Worm (Caenorhabditis elegans) whole organism, young adult: ENCODE data around the gene daf-9.
A peak's percentile ranks its signal among the peaks of the same experiment; 100 is the strongest.

Source experiments
- B0261.1 ChIP-seq: sonication (generic microtip); optimal IDR thresholded peaks from 2 replicates; lab custom pipeline; 2016; ENCODE audit warnings: mild to moderate bottlenecking, missing genetic modification characterization, moderate library complexity, missing compliant biosample characterization
- F10E7.11 ChIP-seq: sonication (generic microtip); optimal IDR thresholded peaks from 2 replicates; lab custom pipeline; 2017; ENCODE audit warnings: mild to moderate bottlenecking, missing genetic modification characterization, moderate library complexity, missing compliant biosample characterization
- F37B4.10 ChIP-seq: fragments of 200-800 bp; sonication (Bioruptor generic); IDR thresholded peaks from 2 replicates; pipeline ENCODE4 v1.3.6; 2022; ENCODE audit warnings: missing genetic modification characterization, missing compliant biosample characterization
- F57A8.1 ChIP-seq: fragments of 200-800 bp; sonication (Bioruptor generic); optimal IDR thresholded peaks from 2 replicates; lab custom pipeline; 2018; ENCODE audit warnings: mild to moderate bottlenecking, missing genetic modification characterization, moderate library complexity, missing compliant biosample characterization
- F57C9.4 ChIP-seq: sonication (generic microtip); optimal IDR thresholded peaks from 2 replicates; lab custom pipeline; 2017; ENCODE audit warnings: mild to moderate bottlenecking, missing genetic modification characterization, missing compliant biosample characterization
- K11D2.4 ChIP-seq: fragments of 200-800 bp; sonication (Bioruptor generic); IDR thresholded peaks from 2 replicates; pipeline ENCODE4 v1.3.6; 2022; ENCODE audit warnings: missing genetic modification reagents, missing genetic modification characterization, missing compliant biosample characterization
- T07F8.4 ChIP-seq: sonication (generic microtip); optimal IDR thresholded peaks from 2 replicates; lab custom pipeline; 2016; ENCODE audit warnings: mild to moderate bottlenecking, missing genetic modification characterization, moderate library complexity, missing compliant biosample characterization
- T26A5.8 ChIP-seq: sonication (generic microtip); optimal IDR thresholded peaks from 2 replicates; lab custom pipeline; 2016; ENCODE audit warnings: missing genetic modification characterization, missing compliant biosample characterization
- Y53F4B.3 ChIP-seq: fragments of 200-800 bp; sonication (Bioruptor generic); IDR thresholded peaks from 2 replicates; pipeline ENCODE4 v1.3.6; 2022; ENCODE audit warnings: missing genetic modification reagents, missing genetic modification characterization, missing compliant biosample characterization
- ZK185.1 ChIP-seq: sonication (generic microtip); optimal IDR thresholded peaks from 2 replicates; lab custom pipeline; 2016; ENCODE audit warnings: mild to moderate bottlenecking, missing genetic modification characterization, missing compliant biosample characterization; ENCODE audit not compliant: poor library complexity, severe bottlenecking
- akir-1 ChIP-seq: fragments of 200-800 bp; sonication (Bioruptor generic); optimal IDR thresholded peaks from 2 replicates; lab custom pipeline; 2018; ENCODE audit warnings: mild to moderate bottlenecking, missing genetic modification characterization, moderate library complexity, missing compliant biosample characterization
- aptf-3 ChIP-seq: fragments of 200-800 bp; sonication (Bioruptor generic); IDR thresholded peaks from 2 replicates; pipeline ENCODE4 v1.3.6; 2022; ENCODE audit warnings: missing genetic modification characterization, missing compliant biosample characterization
- atf-7 ChIP-seq: sonication (generic microtip); optimal IDR thresholded peaks from 2 replicates; lab custom pipeline; 2017; ENCODE audit warnings: mild to moderate bottlenecking, missing genetic modification characterization, missing compliant biosample characterization
- attf-3 ChIP-seq: fragments of 200-800 bp; sonication (Bioruptor generic); conservative IDR thresholded peaks from 2 replicates; pipeline ENCODE4 v1.3.6; 2022; ENCODE audit warnings: missing genetic modification reagents, missing genetic modification characterization, missing compliant biosample characterization
- attf-5 ChIP-seq: fragments of 200-800 bp; sonication (Bioruptor generic); optimal IDR thresholded peaks from 2 replicates; lab custom pipeline; 2018; ENCODE audit warnings: mild to moderate bottlenecking, missing genetic modification characterization, missing compliant biosample characterization
- bed-1 ChIP-seq: fragments of 200-800 bp; sonication (Bioruptor generic); IDR thresholded peaks from 2 replicates; pipeline ENCODE4 v1.3.6; 2022; ENCODE audit warnings: missing genetic modification reagents, missing genetic modification characterization, missing compliant biosample characterization
- ceh-100 ChIP-seq: fragments of 200-800 bp; sonication (Bioruptor generic); IDR thresholded peaks from 2 replicates; pipeline ENCODE4 v1.3.6; 2022; ENCODE audit warnings: missing genetic modification reagents, missing genetic modification characterization, missing compliant biosample characterization
- ceh-27 ChIP-seq: fragments of 200-800 bp; sonication (Bioruptor generic); optimal IDR thresholded peaks from 2 replicates; lab custom pipeline; 2018; ENCODE audit warnings: mild to moderate bottlenecking, missing genetic modification characterization, moderate library complexity, missing compliant biosample characterization
- ceh-40 ChIP-seq: fragments of 200-800 bp; sonication (Bioruptor generic); IDR thresholded peaks from 2 replicates; pipeline ENCODE4 v1.3.6; 2022; ENCODE audit warnings: missing genetic modification characterization, missing compliant biosample characterization
- ceh-79 ChIP-seq: sonication (generic microtip); optimal IDR thresholded peaks from 2 replicates; lab custom pipeline; 2017; ENCODE audit warnings: mild to moderate bottlenecking, missing genetic modification characterization, missing compliant biosample characterization
- chd-7 ChIP-seq: sonication (generic microtip); optimal IDR thresholded peaks from 2 replicates; lab custom pipeline; 2016; ENCODE audit warnings: mild to moderate bottlenecking, missing genetic modification characterization, moderate library complexity, missing compliant biosample characterization
- die-1 ChIP-seq: sonication (generic microtip); optimal IDR thresholded peaks from 2 replicates; lab custom pipeline; 2016; ENCODE audit warnings: missing genotype, mild to moderate bottlenecking, missing genetic modification characterization, missing compliant biosample characterization
- dox-1 ChIP-seq: fragments of 200-800 bp; sonication (Bioruptor generic); IDR thresholded peaks from 2 replicates; pipeline ENCODE4 v1.3.6; 2022; ENCODE audit warnings: missing genetic modification reagents, missing genetic modification characterization, missing compliant biosample characterization
- hmg-1.2 ChIP-seq: fragments of 200-800 bp; sonication (Bioruptor generic); IDR thresholded peaks from 2 replicates; pipeline ENCODE4 v1.3.6; 2022; ENCODE audit warnings: missing genetic modification reagents, missing genetic modification characterization, missing compliant biosample characterization
- hsf-1 ChIP-seq: fragments of 200-800 bp; sonication (Bioruptor generic); IDR thresholded peaks from 2 replicates; pipeline ENCODE4 v1.3.6; 2022; ENCODE audit warnings: missing genetic modification reagents, missing genetic modification characterization, missing compliant biosample characterization
- let-526 ChIP-seq: fragments of 200-800 bp; sonication (Bioruptor generic); IDR thresholded peaks from 2 replicates; pipeline ENCODE4 v1.3.6; 2022; ENCODE audit warnings: missing genetic modification reagents, missing genetic modification characterization, missing compliant biosample characterization
- let-607 ChIP-seq, 2 experiments: fragments of 200-800 bp in 1 of 2; sonication (Bioruptor generic) in 1 of 2; sonication (generic microtip) in 1 of 2; optimal IDR thresholded peaks; 2 replicates each; lab custom pipeline; 2016 to 2018; ENCODE audit warnings: mild to moderate bottlenecking in 2 of 2, missing compliant biosample characterization in 2 of 2, missing genetic modification characterization in 2 of 2, moderate library complexity in 2 of 2, missing genotype in 1 of 2
- lin-26 ChIP-seq: fragments of 200-800 bp; sonication (Bioruptor generic); IDR thresholded peaks from 2 replicates; pipeline ENCODE4 v1.3.6; 2022; ENCODE audit warnings: missing genetic modification reagents, missing genetic modification characterization, missing compliant biosample characterization
- lin-35 ChIP-seq, 3 experiments: fragments of 150-350 bp in 2 of 3; sonication (generic microtip) in 1 of 3; optimal IDR thresholded peaks; 2 replicates each; lab custom pipeline; 2014 to 2018; ENCODE audit warnings: missing biosample characterization in 3 of 3, missing genetic modification characterization in 3 of 3, missing genetic modification reagents in 3 of 3
- lin-54 ChIP-seq: fragments of 200-800 bp; sonication (Bioruptor generic); optimal IDR thresholded peaks from 2 replicates; lab custom pipeline; 2018; ENCODE audit warnings: mild to moderate bottlenecking, missing genetic modification characterization, missing compliant biosample characterization
- lir-1 ChIP-seq: fragments of 200-800 bp; sonication (Bioruptor generic); conservative IDR thresholded peaks from 2 replicates; pipeline ENCODE4 v1.3.6; 2022; ENCODE audit warnings: missing genetic modification reagents, missing genetic modification characterization, missing compliant biosample characterization
- lsy-27 ChIP-seq: sonication (generic microtip); optimal IDR thresholded peaks from 2 replicates; lab custom pipeline; 2017; ENCODE audit warnings: missing genetic modification characterization, mild to moderate bottlenecking, missing compliant biosample characterization, antibody characterized with exemption, missing genotype, borderline replicate concordance; ENCODE audit not compliant: insufficient read depth
- mes-4 ChIP-seq: sonication (generic microtip); optimal IDR thresholded peaks from 2 replicates; lab custom pipeline; 2016; ENCODE audit warnings: missing genotype, missing genetic modification characterization, missing compliant biosample characterization
- mxl-1 ChIP-seq: sonication (generic microtip); optimal IDR thresholded peaks from 2 replicates; lab custom pipeline; 2016; ENCODE audit warnings: missing genetic modification characterization, missing compliant biosample characterization
- pbrm-1 ChIP-seq: fragments of 200-800 bp; sonication (Bioruptor generic); IDR thresholded peaks from 2 replicates; pipeline ENCODE4 v1.3.6; 2022; ENCODE audit warnings: missing genetic modification reagents, missing genetic modification characterization, missing compliant biosample characterization
- pha-4 ChIP-seq: fragments of 150-350 bp; sonication (generic microtip); optimal IDR thresholded peaks from 2 replicates; lab custom pipeline; 2014; ENCODE audit warnings: missing biosample characterization, missing genetic modification reagents, missing genetic modification characterization
- rcor-1 ChIP-seq: fragments of 200-800 bp; sonication (Bioruptor generic); IDR thresholded peaks from 2 replicates; pipeline ENCODE4 v1.3.6; 2022; ENCODE audit warnings: missing genetic modification reagents, missing genetic modification characterization, missing compliant biosample characterization
- sdz-38 ChIP-seq: sonication (generic microtip); optimal IDR thresholded peaks from 2 replicates; lab custom pipeline; 2016; ENCODE audit warnings: missing genotype, missing genetic modification characterization, missing compliant biosample characterization
- snpc-1.1 ChIP-seq: sonication (generic microtip); optimal IDR thresholded peaks from 2 replicates; lab custom pipeline; 2017; ENCODE audit warnings: missing genetic modification characterization, mild to moderate bottlenecking, missing compliant biosample characterization, antibody characterized with exemption, moderate library complexity, missing genotype, missing genetic modification reagents; ENCODE audit not compliant: insufficient read depth
- snpc-3.4 ChIP-seq: sonication (generic microtip); optimal IDR thresholded peaks from 2 replicates; lab custom pipeline; 2017; ENCODE audit warnings: missing genetic modification characterization, mild to moderate bottlenecking, missing compliant biosample characterization, antibody characterized with exemption, moderate library complexity, missing genotype, missing genetic modification reagents
- snpc-4 ChIP-seq, 5 experiments: fragments of 150-350 bp in 1 of 5; sonication (generic microtip) in 4 of 5; optimal IDR thresholded peaks; 2 replicates each; lab custom pipeline; 2014 to 2018; ENCODE audit warnings: missing genetic modification characterization in 5 of 5, missing biosample characterization in 3 of 5, antibody characterized with exemption in 2 of 5, mild to moderate bottlenecking in 2 of 5, missing compliant biosample characterization in 2 of 5, missing genotype in 2 of 5, moderate library complexity in 2 of 5, missing genetic modification reagents in 1 of 5
- zfh-2 ChIP-seq: fragments of 200-800 bp; sonication (Bioruptor generic); conservative IDR thresholded peaks from 2 replicates; pipeline ENCODE4 v1.3.6; 2022; ENCODE audit warnings: missing genetic modification reagents, missing genetic modification characterization, missing compliant biosample characterization
- ztf-25 ChIP-seq: fragments of 200-800 bp; sonication (Bioruptor generic); IDR thresholded peaks from 2 replicates; pipeline ENCODE4 v1.3.6; 2022; ENCODE audit warnings: missing genetic modification reagents, missing genetic modification characterization, missing compliant biosample characterization
- ztf-26 ChIP-seq: sonication (generic microtip); optimal IDR thresholded peaks from 2 replicates; lab custom pipeline; 2017; ENCODE audit warnings: missing genetic modification characterization, missing compliant biosample characterization

daf-9 gene

DNA sequence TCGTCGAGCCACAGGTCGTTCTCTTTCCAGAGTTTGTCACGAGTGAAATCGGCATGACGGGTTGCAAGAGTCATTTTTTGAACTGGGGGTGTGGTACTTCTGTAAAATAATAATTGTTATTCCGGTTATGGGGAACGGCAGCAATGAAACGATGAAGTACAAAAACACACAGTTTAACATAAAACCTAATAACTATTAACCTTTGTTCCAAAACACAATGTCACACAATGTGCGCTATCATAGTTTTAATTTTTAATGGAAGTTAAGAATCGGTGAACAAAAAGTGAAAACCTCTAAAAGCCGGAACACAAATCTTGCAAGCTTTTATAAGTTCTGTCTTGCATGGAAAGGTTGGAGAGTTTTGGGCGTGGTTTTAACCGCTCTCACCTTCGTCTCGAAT lies 38.7 kb downstream of the daf-9 start, which contains the start of gene hsp-43:
Gene hsp-43 (minus strand): TSS at position 101 of the 400 bp plus-strand sequence.
- TF ChIP-seq F10E7.11 (tag; lab: Kevin White, UChicago) (no peak), dox-1 (no peak), attf-3 (GFP tag; lab: Robert Waterston, UW) (no peak), F57C9.4 (tag; lab: Kevin White, UChicago) (no peak), pbrm-1 (GFP tag; lab: Robert Waterston, UW) (no peak), lir-1 (GFP tag; lab: Robert Waterston, UW) (no peak), let-607 (tag; optimal IDR thresholded peaks at IDR 0.05; lab: Kevin White, UChicago) (no peak), ceh-40 (GFP tag; lab: Robert Waterston, UW) (no peak), T26A5.8 (tag; lab: Kevin White, UChicago) (no peak), ceh-79 (tag; lab: Kevin White, UChicago) (no peak), ZK185.1 (tag; lab: Kevin White, UChicago) (no peak), F37B4.10 (GFP tag; lab: Robert Waterston, UW) (no peak), ceh-100 (GFP tag; lab: Robert Waterston, UW) (no peak), ztf-26 (tag; lab: Kevin White, UChicago) (no peak), lsy-27 (tag; lab: Kevin White, UChicago) (no peak)

DNA sequence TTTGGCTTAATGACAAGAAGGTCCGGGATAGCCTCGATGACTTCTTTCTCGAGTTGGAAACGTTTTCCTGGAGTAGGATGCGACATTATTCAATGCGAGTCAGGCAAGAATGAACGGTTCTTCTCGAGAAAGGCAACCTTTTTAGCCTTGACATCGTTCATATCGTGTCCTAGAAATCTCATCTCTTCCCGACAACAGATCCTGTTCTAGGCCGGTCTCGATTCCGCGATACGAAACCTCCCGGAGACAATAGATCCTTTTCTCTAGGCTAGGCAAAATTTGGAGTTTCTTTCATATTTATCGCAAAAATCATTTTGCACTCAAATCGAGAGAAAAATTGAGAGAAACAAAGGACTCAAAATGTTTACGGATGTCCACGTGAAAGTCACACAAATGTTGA lies 42.2 kb downstream of the daf-9 start, which contains the start of gene rml-3:
Gene rml-3 (minus strand): TSS at position 93 of the 400 bp plus-strand sequence.
- TF ChIP-seq akir-1 (GFP tag; lab: Kevin White, UChicago) (no peak), attf-5 (no peak), atf-7 (tag; lab: Kevin White, UChicago) (no peak), die-1 (tag; lab: Kevin White, UChicago) (no peak), mxl-1 (tag; lab: Kevin White, UChicago) (no peak), B0261.1 (tag; lab: Kevin White, UChicago) (no peak), chd-7 (tag; lab: Kevin White, UChicago) (no peak), ztf-25 (no peak), lin-54 (no peak), lin-35 (GFP tag; optimal IDR thresholded peaks at IDR 0.05; lab: Kevin White, UChicago) (no peak), bed-1 (GFP tag; lab: Robert Waterston, UW) (no peak)

DNA sequence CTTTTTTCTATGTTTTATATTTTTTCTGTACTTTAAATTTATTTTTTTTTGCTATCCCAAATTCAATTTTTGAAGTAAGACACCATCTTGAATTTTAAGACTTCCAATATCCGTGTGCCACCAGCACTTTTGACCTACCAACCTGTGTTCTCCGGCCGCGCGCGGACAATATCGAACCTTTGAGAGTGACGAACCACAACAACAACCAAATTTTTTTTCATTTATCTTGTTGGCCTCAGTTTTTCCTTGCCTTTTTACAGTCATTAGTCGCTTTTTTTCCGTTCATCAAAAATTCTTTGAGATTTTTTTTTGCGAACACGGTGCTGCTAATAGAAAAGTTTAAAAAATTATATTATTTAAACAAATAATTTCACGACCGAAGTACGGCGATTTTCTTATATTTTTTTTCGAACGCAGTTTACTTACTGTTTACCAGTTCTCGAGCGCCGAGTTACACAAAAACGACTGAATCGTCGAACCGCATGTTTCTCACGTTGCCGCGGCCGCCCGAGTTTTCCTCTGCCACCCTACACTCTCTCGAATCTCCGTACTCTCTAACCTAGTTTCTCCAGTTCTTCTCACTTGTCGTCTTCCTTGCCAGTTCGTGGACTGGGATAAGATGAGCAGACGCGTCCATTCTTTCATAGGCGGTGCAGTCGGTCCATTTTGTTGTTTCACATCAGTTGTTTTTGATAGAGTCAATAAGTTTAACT lies 43.4 kb downstream of the daf-9 start:
- no peak for TF ChIP-seq lin-26 (GFP tag; lab: Robert Waterston, UW)
- TF ChIP-seq pha-4 (tag; lab: Kevin White, UChicago) = no peak
- TF ChIP-seq B0261.1 (tag; lab: Kevin White, UChicago) = no peak
- no peak for TF ChIP-seq T07F8.4 (tag; lab: Kevin White, UChicago)
- no peak for TF ChIP-seq F57A8.1 (GFP tag; lab: Kevin White, UChicago)
- no peak for TF ChIP-seq let-526 (GFP tag; lab: Robert Waterston, UW)
- peak; percentile 77 for TF ChIP-seq zfh-2 (GFP tag; lab: Robert Waterston, UW)
- TF ChIP-seq sdz-38 (tag; lab: Kevin White, UChicago) = no peak
- peak; percentile 41; the same call in 1 of the 2 replicates for TF ChIP-seq rcor-1 (GFP tag; lab: Robert Waterston, UW)
- TF ChIP-seq snpc-3.4 = no peak
- TF ChIP-seq hsf-1 = no peak
- no peak for TF ChIP-seq Y53F4B.3
- TF ChIP-seq aptf-3 (GFP tag; lab: Robert Waterston, UW) = no peak
- no peak for TF ChIP-seq snpc-1.1 (tag; lab: Kevin White, UChicago)
- no peak for TF ChIP-seq K11D2.4 (GFP tag; lab: Robert Waterston, UW)
- TF ChIP-seq hmg-1.2 = peak; percentile 60; the same call in 1 of the 2 replicates
- no peak for TF ChIP-seq mes-4 (tag; lab: Kevin White, UChicago)
- peak; percentile 5; the same call in 1 of the 2 replicates for TF ChIP-seq dox-1
- no peak for TF ChIP-seq snpc-4 (GFP tag; optimal IDR thresholded peaks at IDR 0.05; lab: Kevin White, UChicago)
- TF ChIP-seq snpc-4 (tag; optimal IDR thresholded peaks at IDR 0.05; lab: Kevin White, UChicago) = no peak
- no peak for TF ChIP-seq ceh-27 (GFP tag; lab: Kevin White, UChicago)
- peak in 1 of 3 experiments; percentile 5 for TF ChIP-seq lin-35 (GFP tag; optimal IDR thresholded peaks at IDR 0.05; lab: Kevin White, UChicago)
